Worm (Caenorhabditis elegans) whole organism, L4 larva: ENCODE measurements around the gene Y39C12A.9.

Experiments
- ZK546.5 ChIP-seq, 2 experiments: sonication (generic microtip); optimal IDR thresholded peaks; 2 replicates each; lab custom pipeline; 2017; ENCODE audit warnings: missing biosample characterization in 2 of 2, missing genetic modification characterization in 2 of 2
- ceh-82 ChIP-seq: sonication (generic microtip); optimal IDR thresholded peaks from 2 replicates; lab custom pipeline; 2017; ENCODE audit warnings: missing biosample characterization, missing genetic modification characterization
- dve-1 ChIP-seq: sonication (generic microtip); optimal IDR thresholded peaks from 2 replicates; lab custom pipeline; 2017; ENCODE audit warnings: antibody characterized with exemption, mild to moderate bottlenecking, missing genetic modification characterization, missing compliant biosample characterization; ENCODE audit not compliant: insufficient read depth
- fkh-10 ChIP-seq: fragments of 150-350 bp; optimal IDR thresholded peaks from 2 replicates; lab custom pipeline; 2014; ENCODE audit warnings: missing biosample characterization, missing genetic modification reagents, missing genetic modification characterization
- madf-9 ChIP-seq: fragments of 200-800 bp; sonication (Bioruptor generic); conservative IDR thresholded peaks from 2 replicates; pipeline ENCODE4 v1.3.6; 2022; ENCODE audit warnings: missing genetic modification reagents, missing genetic modification characterization, missing compliant biosample characterization
- nhr-111 ChIP-seq: fragments of 200-800 bp; sonication (Bioruptor generic); optimal IDR thresholded peaks from 2 replicates; lab custom pipeline; 2018; ENCODE audit warnings: mild to moderate bottlenecking, missing genetic modification characterization, missing compliant biosample characterization
- nhr-237 ChIP-seq: sonication (generic microtip); optimal IDR thresholded peaks from 2 replicates; lab custom pipeline; 2017; ENCODE audit warnings: missing biosample characterization, missing genetic modification characterization
- pqm-1 ChIP-seq: sonication (generic microtip); optimal IDR thresholded peaks from 2 replicates; lab custom pipeline; 2017; ENCODE audit warnings: missing biosample characterization, missing genetic modification characterization
- unc-130 ChIP-seq: sonication (generic microtip); optimal IDR thresholded peaks from 2 replicates; lab custom pipeline; 2016; ENCODE audit warnings: missing genetic modification reagents, missing genetic modification characterization, missing compliant biosample characterization
- zag-1 ChIP-seq: fragments of 150-350 bp; optimal IDR thresholded peaks from 2 replicates; lab custom pipeline; 2014; ENCODE audit warnings: missing biosample characterization, missing genetic modification characterization
- ztf-7 ChIP-seq: fragments of 150-350 bp; optimal IDR thresholded peaks from 2 replicates; lab custom pipeline; 2014; ENCODE audit warnings: missing biosample characterization, missing genetic modification characterization

ce11 chrIV:12215762-12216295, 43.2 kb downstream of the Y39C12A.9 start, which contains the start of gene phy-2:
- TF ChIP-seq unc-130 (GFP tag; lab: Kevin White, UChicago) (no peak), nhr-111 (GFP tag; lab: Kevin White, UChicago) (no peak), fkh-10 (GFP tag; lab: Kevin White, UChicago) (no peak), dve-1 (no peak), ceh-82 (tag; lab: Kevin White, UChicago) (no peak), zag-1 (tag; lab: Kevin White, UChicago) (no peak), ZK546.5 (tag; optimal IDR thresholded peaks at IDR 0.05; lab: Kevin White, UChicago) (no peak), nhr-237 (tag; lab: Kevin White, UChicago) (no peak), pqm-1 (tag; lab: Kevin White, UChicago) (no peak), madf-9 (GFP tag; lab: Robert Waterston, UW) (no peak), ztf-7 (no peak)
